Worm (Caenorhabditis elegans) whole organism, L3 larva: ENCODE measurements around the gene lbp-1.

ENCODE experiments used
- R02D3.7 ChIP-seq: fragments of 150-350 bp; optimal IDR thresholded peaks from 2 replicates; lab custom pipeline; 2014; ENCODE audit warnings: missing biosample characterization, missing genetic modification characterization
- ZK546.5 ChIP-seq: sonication (generic microtip); optimal IDR thresholded peaks from 2 replicates; lab custom pipeline; 2017; ENCODE audit warnings: missing biosample characterization, missing genetic modification characterization
- aly-2 ChIP-seq: fragments of 150-350 bp; optimal IDR thresholded peaks from 2 replicates; lab custom pipeline; 2014; ENCODE audit warnings: missing biosample characterization, missing genetic modification characterization
- ama-1 ChIP-seq: fragments of 150-350 bp; optimal IDR thresholded peaks from 2 replicates; lab custom pipeline; 2018
- ceh-16 ChIP-seq: sonication (generic microtip); optimal IDR thresholded peaks from 2 replicates; lab custom pipeline; 2017; ENCODE audit warnings: missing biosample characterization, missing genetic modification characterization
- ceh-82 ChIP-seq: fragments of 150-350 bp; optimal IDR thresholded peaks from 2 replicates; lab custom pipeline; 2014; ENCODE audit warnings: missing biosample characterization, missing genetic modification characterization
- daf-12 ChIP-seq: fragments of 150-350 bp; optimal IDR thresholded peaks from 2 replicates; lab custom pipeline; 2014; ENCODE audit warnings: missing biosample characterization, missing genetic modification reagents, missing genetic modification characterization
- egl-27 ChIP-seq: sonication (generic microtip); optimal IDR thresholded peaks from 4 replicates; lab custom pipeline; 2017; ENCODE audit warnings: missing biosample characterization, missing genetic modification reagents, missing genetic modification characterization
- egl-5 ChIP-seq: fragments of 150-350 bp; optimal IDR thresholded peaks from 2 replicates; lab custom pipeline; 2017; ENCODE audit warnings: missing biosample characterization, missing genetic modification reagents, missing genetic modification characterization, inconsistent platforms
- elt-2 ChIP-seq: sonication (generic microtip); optimal IDR thresholded peaks from 2 replicates; lab custom pipeline; 2016; ENCODE audit warnings: missing genetic modification reagents, mild to moderate bottlenecking, missing genetic modification characterization, missing compliant biosample characterization
- elt-3 ChIP-seq, 3 experiments: fragments of 150-350 bp in 1 of 3; sonication (generic microtip) in 2 of 3; optimal IDR thresholded peaks; 2 replicates in 2 of 3; 4 replicates in 1 of 3; lab custom pipeline; 2014 to 2017; ENCODE audit warnings: missing biosample characterization in 3 of 3, missing genetic modification characterization in 3 of 3
- fkh-10 ChIP-seq: sonication (generic microtip); optimal IDR thresholded peaks from 2 replicates; lab custom pipeline; 2017; ENCODE audit warnings: missing biosample characterization, missing genetic modification reagents, missing genetic modification characterization
- fkh-2 ChIP-seq: fragments of 150-350 bp; optimal IDR thresholded peaks from 2 replicates; lab custom pipeline; 2014; ENCODE audit warnings: missing biosample characterization, missing genetic modification reagents, missing genetic modification characterization
- fos-1 ChIP-seq: fragments of 150-350 bp; optimal IDR thresholded peaks from 2 replicates; lab custom pipeline; 2014; ENCODE audit warnings: missing biosample characterization, missing genetic modification characterization
- hmg-11 ChIP-seq: sonication (generic microtip); optimal IDR thresholded peaks from 2 replicates; lab custom pipeline; 2016; ENCODE audit warnings: missing genetic modification characterization, missing compliant biosample characterization
- jun-1 ChIP-seq: fragments of 150-350 bp; optimal IDR thresholded peaks from 2 replicates; lab custom pipeline; 2014; ENCODE audit warnings: missing biosample characterization, missing genetic modification reagents, missing genetic modification characterization
- lin-15B ChIP-seq: fragments of 150-350 bp; optimal IDR thresholded peaks from 2 replicates; lab custom pipeline; 2014; ENCODE audit warnings: missing biosample characterization, missing genetic modification characterization
- mdl-1 ChIP-seq: fragments of 150-350 bp; optimal IDR thresholded peaks from 2 replicates; lab custom pipeline; 2014; ENCODE audit warnings: missing biosample characterization, missing genetic modification characterization
- mml-1 ChIP-seq: fragments of 150-350 bp; sonication (generic microtip); optimal IDR thresholded peaks from 3 replicates; lab custom pipeline; 2014; ENCODE audit warnings: missing biosample characterization, missing genetic modification characterization
- nfya-1 ChIP-seq: sonication (generic microtip); optimal IDR thresholded peaks from 2 replicates; lab custom pipeline; 2017; ENCODE audit warnings: missing genetic modification characterization, mild to moderate bottlenecking, missing compliant biosample characterization, antibody characterized with exemption, moderate library complexity; ENCODE audit not compliant: insufficient read depth
- nhr-11 ChIP-seq: fragments of 150-350 bp; optimal IDR thresholded peaks from 2 replicates; lab custom pipeline; 2014; ENCODE audit warnings: missing biosample characterization, missing genetic modification characterization
- nhr-12 ChIP-seq: fragments of 150-350 bp; optimal IDR thresholded peaks from 2 replicates; lab custom pipeline; 2014; ENCODE audit warnings: missing biosample characterization, missing genetic modification characterization
- nhr-23 ChIP-seq: fragments of 150-350 bp; optimal IDR thresholded peaks from 2 replicates; lab custom pipeline; 2014; ENCODE audit warnings: missing biosample characterization, missing genetic modification reagents, missing genetic modification characterization
- nhr-237 ChIP-seq: fragments of 150-350 bp; optimal IDR thresholded peaks from 2 replicates; lab custom pipeline; 2014; ENCODE audit warnings: missing biosample characterization, missing genetic modification characterization
- nhr-25 ChIP-seq: sonication (generic microtip); optimal IDR thresholded peaks from 2 replicates; lab custom pipeline; 2017; ENCODE audit warnings: missing biosample characterization, missing genetic modification characterization
- nhr-43 ChIP-seq: sonication (generic microtip); optimal IDR thresholded peaks from 2 replicates; lab custom pipeline; 2016; ENCODE audit warnings: mild to moderate bottlenecking, missing genetic modification characterization, missing compliant biosample characterization; ENCODE audit not compliant: poor library complexity, severe bottlenecking
- nhr-67 ChIP-seq: fragments of 150-350 bp; optimal IDR thresholded peaks from 2 replicates; lab custom pipeline; 2014; ENCODE audit warnings: missing biosample characterization, missing genetic modification characterization
- nhr-76 ChIP-seq: fragments of 150-350 bp; sonication (generic microtip); optimal IDR thresholded peaks from 5 replicates; lab custom pipeline; 2014; ENCODE audit warnings: missing biosample characterization, missing genetic modification characterization
- nhr-77 ChIP-seq: fragments of 150-350 bp; optimal IDR thresholded peaks from 2 replicates; lab custom pipeline; 2014; ENCODE audit warnings: missing biosample characterization, missing genetic modification characterization
- pha-4 ChIP-seq: fragments of 150-350 bp; optimal IDR thresholded peaks from 2 replicates; lab custom pipeline; 2014; ENCODE audit warnings: missing biosample characterization, missing genetic modification reagents, missing genetic modification characterization
- pqm-1 ChIP-seq: fragments of 150-350 bp; optimal IDR thresholded peaks from 2 replicates; lab custom pipeline; 2017; ENCODE audit warnings: missing biosample characterization, missing genetic modification characterization, inconsistent platforms
- sea-2 ChIP-seq: fragments of 150-350 bp; sonication (generic microtip); optimal IDR thresholded peaks from 4 replicates; lab custom pipeline; 2014; ENCODE audit warnings: missing biosample characterization, missing genetic modification reagents, missing genetic modification characterization
- skn-1 ChIP-seq: fragments of 150-350 bp; optimal IDR thresholded peaks from 2 replicates; lab custom pipeline; 2014; ENCODE audit warnings: missing biosample characterization, missing genetic modification characterization
- tbx-2 ChIP-seq: sonication (generic microtip); optimal IDR thresholded peaks from 2 replicates; lab custom pipeline; 2016; ENCODE audit warnings: mild to moderate bottlenecking, missing genetic modification characterization, missing compliant biosample characterization
- unc-39 ChIP-seq: sonication (generic microtip); optimal IDR thresholded peaks from 4 replicates; lab custom pipeline; 2017; ENCODE audit warnings: missing biosample characterization, missing genetic modification characterization
- unc-62 ChIP-seq: fragments of 150-350 bp; sonication (generic microtip); optimal IDR thresholded peaks from 4 replicates; lab custom pipeline; 2014; ENCODE audit warnings: missing biosample characterization, missing genetic modification reagents, missing genetic modification characterization
- zag-1 ChIP-seq: fragments of 150-350 bp; optimal IDR thresholded peaks from 2 replicates; lab custom pipeline; 2014; ENCODE audit warnings: missing biosample characterization, missing genetic modification characterization

The lbp-1 gene

ce11 chrX:3280130-3280529 is 21.2 kb downstream of the lbp-1 start, which contains the start of gene K09C4.10:
Gene K09C4.10 (minus strand): TSS chrX:3280230.
- TF ChIP-seq nhr-11 (tag; lab: Kevin White, UChicago), result no peak
- no peak for TF ChIP-seq zag-1 (tag; lab: Kevin White, UChicago)
- no peak for TF ChIP-seq fkh-10 (GFP tag; lab: Kevin White, UChicago)
- TF ChIP-seq mml-1 (tag; lab: Kevin White, UChicago), result no peak
- no peak for TF ChIP-seq lin-15B (tag; lab: Kevin White, UChicago)
- no peak for TF ChIP-seq aly-2 (tag; lab: Kevin White, UChicago)
- no peak for TF ChIP-seq egl-27
- TF ChIP-seq nhr-237 (tag; lab: Kevin White, UChicago), result no peak
- TF ChIP-seq nhr-23 (tag; lab: Kevin White, UChicago), result no peak
- no peak for TF ChIP-seq daf-12
- TF ChIP-seq nfya-1 (tag; lab: Kevin White, UChicago), result no peak
- TF ChIP-seq skn-1 (tag; lab: Kevin White, UChicago), result no peak
- no peak for TF ChIP-seq nhr-43 (tag; lab: Kevin White, UChicago)

- no peak for TF ChIP-seq egl-27
- peak; percentile 30 for TF ChIP-seq pqm-1 (tag; lab: Kevin White, UChicago)
- peak; percentile 49 for TF ChIP-seq elt-2 (tag; lab: Kevin White, UChicago)
- peak; percentile 11 for TF ChIP-seq pha-4 (tag; lab: Kevin White, UChicago)
These were observed 23.4 kb downstream of the lbp-1 start, which contains the start of gene K09C4.5 for ce11 chrX:3282306-3282705. Gene K09C4.5 (plus strand): TSS chrX:3282631.

ce11 chrX:3283189-3283588 is 24.2 kb downstream of the lbp-1 start:
- TF ChIP-seq elt-3 (tag; optimal IDR thresholded peaks at IDR 0.05; lab: Kevin White, UChicago) (no peak), nhr-76 (no peak), elt-2 (tag; lab: Kevin White, UChicago) (peak; percentile 79), unc-62 (no peak), fkh-10 (GFP tag; lab: Kevin White, UChicago) (no peak), ZK546.5 (tag; lab: Kevin White, UChicago) (no peak), nhr-25 (no peak), ceh-82 (tag; lab: Kevin White, UChicago) (no peak), pha-4 (tag; lab: Kevin White, UChicago) (peak; percentile 12), hmg-11 (tag; lab: Kevin White, UChicago) (no peak), nhr-23 (tag; lab: Kevin White, UChicago) (no peak), sea-2 (no peak), jun-1 (tag; lab: Kevin White, UChicago) (peak; percentile 19), ceh-16 (tag; lab: Kevin White, UChicago) (no peak), pqm-1 (tag; lab: Kevin White, UChicago) (peak; percentile 55), nfya-1 (tag; lab: Kevin White, UChicago) (no peak)

ce11 chrX:3284967-3285366 is 26.0 kb downstream of the lbp-1 start:
- no peak for TF ChIP-seq lin-15B (tag; lab: Kevin White, UChicago)
- no peak for TF ChIP-seq unc-62
- no peak for TF ChIP-seq nhr-11 (tag; lab: Kevin White, UChicago)
- TF ChIP-seq ama-1 (lab: Kevin White, UChicago), result no peak
- no peak for TF ChIP-seq pha-4 (tag; lab: Kevin White, UChicago)
- no peak for TF ChIP-seq mml-1 (tag; lab: Kevin White, UChicago)
- TF ChIP-seq skn-1 (tag; lab: Kevin White, UChicago), result no peak
- no peak for TF ChIP-seq nhr-237 (tag; lab: Kevin White, UChicago)
- TF ChIP-seq tbx-2, result no peak
- TF ChIP-seq fkh-10 (GFP tag; lab: Kevin White, UChicago), result no peak
- TF ChIP-seq daf-12, result no peak
- no peak for TF ChIP-seq aly-2 (tag; lab: Kevin White, UChicago)
- TF ChIP-seq R02D3.7 (tag; lab: Kevin White, UChicago), result no peak
- TF ChIP-seq egl-27, result no peak
- TF ChIP-seq mdl-1, result no peak
- TF ChIP-seq fos-1 (tag; lab: Kevin White, UChicago), result no peak
- TF ChIP-seq ceh-16 (tag; lab: Kevin White, UChicago), result no peak
- TF ChIP-seq nhr-77 (tag; lab: Kevin White, UChicago), result no peak

DNA sequence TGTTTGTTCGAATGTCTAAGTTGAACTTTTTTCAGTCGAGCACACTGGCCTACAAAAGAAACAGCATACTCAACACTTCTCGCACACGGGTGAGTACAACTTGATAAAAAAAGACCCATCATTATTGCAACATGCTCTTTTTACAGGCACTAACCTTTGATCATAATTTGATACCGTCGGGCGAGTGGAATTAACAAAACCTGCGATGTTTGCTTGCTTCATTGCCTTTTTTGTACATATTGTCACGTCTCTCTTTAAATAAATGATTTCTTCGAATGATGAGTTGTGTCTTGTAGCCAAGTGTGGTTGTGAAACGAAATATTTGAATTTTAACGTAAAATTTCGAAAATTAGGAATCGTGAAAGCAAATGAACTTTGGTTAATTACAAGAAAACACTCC is 26.5 kb downstream of the lbp-1 start:
- peak; percentile 92 for TF ChIP-seq pqm-1 (tag; lab: Kevin White, UChicago)
- TF ChIP-seq aly-2 (tag; lab: Kevin White, UChicago), result no peak
- TF ChIP-seq nhr-11 (tag; lab: Kevin White, UChicago), result no peak
- no peak for TF ChIP-seq nhr-67 (tag; lab: Kevin White, UChicago)
- TF ChIP-seq ama-1 (lab: Kevin White, UChicago), result no peak
- TF ChIP-seq mdl-1, result no peak
- TF ChIP-seq elt-3 (tag; optimal IDR thresholded peaks at IDR 0.05; lab: Kevin White, UChicago), result no peak
- TF ChIP-seq nhr-12, result no peak
- no peak for TF ChIP-seq egl-27
- TF ChIP-seq tbx-2, result no peak
- no peak for TF ChIP-seq nhr-43 (tag; lab: Kevin White, UChicago)
- no peak for TF ChIP-seq ZK546.5 (tag; lab: Kevin White, UChicago)
- no peak for TF ChIP-seq unc-39
- TF ChIP-seq fkh-2 (tag; lab: Kevin White, UChicago), result no peak
- no peak for TF ChIP-seq egl-5 (tag; lab: Kevin White, UChicago)
- peak; percentile 78 for TF ChIP-seq elt-2 (tag; lab: Kevin White, UChicago)
- TF ChIP-seq hmg-11 (tag; lab: Kevin White, UChicago), result no peak
- peak; percentile 58 for TF ChIP-seq pha-4 (tag; lab: Kevin White, UChicago)
- TF ChIP-seq zag-1 (tag; lab: Kevin White, UChicago), result no peak
- TF ChIP-seq, all 47 proteins: peak for 3
